Worm (Caenorhabditis elegans): ENCODE data around the gene R144.3.

Gene R144.3

DNA sequence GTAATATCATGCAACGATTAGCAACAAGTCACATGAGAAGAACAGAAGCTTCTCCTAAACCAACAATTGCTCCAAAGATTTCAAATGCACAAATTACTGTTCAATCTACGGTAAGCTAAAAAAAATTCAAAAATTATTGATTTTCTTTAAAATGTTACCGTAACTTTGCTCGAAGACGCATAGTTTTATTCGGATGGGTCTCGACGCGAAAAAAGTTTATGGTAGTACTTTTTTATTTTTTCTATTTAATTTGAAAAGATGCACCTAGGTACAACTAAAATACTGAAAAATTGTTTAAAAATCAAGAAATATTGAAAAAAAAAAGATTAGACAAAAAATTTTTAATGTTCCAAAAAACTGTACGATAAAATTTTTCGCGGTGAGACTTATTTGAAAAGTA lies 34.1 kb upstream of the R144.3 start:
- TF ChIP-seq sea-2 (GFP tag; optimal IDR thresholded peaks at IDR 0.05) (no peak), hmg-11 (tag; optimal IDR thresholded peaks at IDR 0.05) (no peak), nhr-43 (tag; optimal IDR thresholded peaks at IDR 0.05; ENCODE audit: poor library complexity, severe bottlenecking) (no peak)

DNA sequence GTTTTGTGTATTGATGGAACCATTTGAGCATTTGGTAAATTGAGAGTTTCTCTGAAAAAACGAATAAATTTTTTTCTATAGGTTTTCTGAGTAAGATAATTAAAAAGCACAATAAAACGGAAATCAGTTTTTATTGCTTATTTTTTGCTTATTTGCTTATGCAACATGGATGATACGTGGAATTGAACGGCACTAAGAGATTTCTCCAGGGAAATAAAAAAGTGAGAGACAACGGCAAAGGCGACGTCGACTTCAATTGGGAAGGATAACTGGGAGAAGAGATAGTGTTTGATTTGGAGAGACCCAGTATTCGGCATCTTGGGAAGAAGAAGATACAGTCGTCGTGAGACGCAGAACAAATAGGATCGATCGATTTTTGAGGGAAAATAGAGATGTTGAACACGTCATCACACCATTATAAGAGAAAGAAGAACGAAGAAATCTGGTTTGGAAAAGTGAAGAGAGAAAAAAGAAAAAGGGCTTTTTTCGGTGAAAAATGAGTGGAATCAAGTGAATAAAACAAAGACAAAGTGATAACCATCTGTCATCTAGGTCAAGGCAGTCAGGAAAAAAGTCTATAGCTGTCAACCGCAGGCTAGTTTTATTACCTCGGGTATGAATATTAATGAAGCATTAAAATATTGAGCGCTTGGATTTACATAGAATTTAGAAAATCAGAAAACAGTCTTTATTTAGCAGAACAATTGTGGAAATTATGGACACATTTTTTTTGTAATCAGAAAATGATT lies 23.5 kb upstream of the R144.3 start, which contains the start of gene tmem-131:
Gene tmem-131, minus strand, starts transcription at position 51 of the 749 bp plus-strand sequence.
- TF ChIP-seq nhr-67 (tag; optimal IDR thresholded peaks at IDR 0.05): no peak
- no peak for TF ChIP-seq nhr-76 (tag; optimal IDR thresholded peaks at IDR 0.05)
- no peak for TF ChIP-seq pqm-1 (tag; optimal IDR thresholded peaks at IDR 0.05)
- TF ChIP-seq R02D3.7 (tag; optimal IDR thresholded peaks at IDR 0.05): no peak
- peak; percentile 91 for TF ChIP-seq nhr-25 (tag; optimal IDR thresholded peaks at IDR 0.05)
- no peak for TF ChIP-seq jun-1 (tag; optimal IDR thresholded peaks at IDR 0.05)
- peak; percentile 36 for TF ChIP-seq nfya-1 (tag; optimal IDR thresholded peaks at IDR 0.05; ENCODE audit: insufficient read depth)
- no peak for TF ChIP-seq lin-39 (tag; optimal IDR thresholded peaks at IDR 0.05)
- TF ChIP-seq fkh-2 (tag; optimal IDR thresholded peaks at IDR 0.05): no peak
- TF ChIP-seq ama-1 (optimal IDR thresholded peaks at IDR 0.05): no peak
- TF ChIP-seq nhr-23 (tag; optimal IDR thresholded peaks at IDR 0.05): peak; percentile 83
- TF ChIP-seq unc-62 (GFP tag; optimal IDR thresholded peaks at IDR 0.05): no peak
- TF ChIP-seq ceh-28 (tag; optimal IDR thresholded peaks at IDR 0.05): peak; percentile 79

DNA sequence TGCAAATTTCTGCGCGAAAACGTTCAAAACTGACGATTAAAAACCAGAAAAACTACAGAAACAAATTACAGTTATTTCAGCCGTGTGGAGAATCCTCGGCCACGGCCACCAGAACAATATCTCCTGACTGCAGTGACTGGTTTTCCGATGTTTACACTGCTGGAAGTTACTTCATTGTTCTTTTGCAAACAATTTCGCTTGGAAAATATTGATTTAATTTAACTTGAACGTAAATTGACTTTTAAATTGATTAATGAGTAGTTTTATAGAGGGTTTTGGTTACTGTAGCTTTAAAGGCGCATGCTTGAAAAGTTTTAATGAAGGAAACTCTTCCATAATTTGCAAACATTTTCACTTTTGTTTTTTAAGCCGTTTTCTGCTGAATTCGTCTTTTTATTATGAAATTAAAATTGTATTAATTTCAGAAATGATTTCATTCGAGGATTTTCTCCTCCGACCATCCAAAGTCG lies 22.8 kb upstream of the R144.3 start, which contains the start of gene smcr-8:
Gene smcr-8, plus strand, starts transcription at position 420 of the 470 bp plus-strand sequence.
- TF ChIP-seq nfya-1 (tag; optimal IDR thresholded peaks at IDR 0.05; ENCODE audit: insufficient read depth): peak; percentile 5
- TF ChIP-seq snpc-4 (tag; optimal IDR thresholded peaks at IDR 0.05): peak; percentile 2
- TF ChIP-seq pqm-1 (tag; optimal IDR thresholded peaks at IDR 0.05): no peak
- no peak for TF ChIP-seq egl-5 (tag; optimal IDR thresholded peaks at IDR 0.05)

DNA sequence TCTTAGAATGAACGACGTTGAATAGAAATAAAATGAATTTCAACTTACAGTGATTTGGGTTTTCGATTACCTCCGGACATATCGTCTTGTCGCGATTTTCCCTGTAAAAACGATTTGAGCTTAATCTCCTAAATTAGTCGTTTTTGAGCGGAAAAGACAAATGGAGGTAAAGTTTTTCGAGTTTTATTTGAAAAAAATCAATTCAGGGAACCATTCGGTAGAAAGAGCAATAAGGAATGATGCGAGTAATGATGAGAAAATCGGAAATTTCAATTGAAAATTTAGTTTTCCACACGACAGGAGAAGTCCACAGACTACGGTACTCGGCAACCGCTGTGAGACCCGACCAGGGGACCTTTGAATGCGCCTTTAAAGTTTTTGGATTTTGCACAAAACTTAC lies 19.6 kb upstream of the R144.3 start, which contains the start of gene R144.10:
Gene R144.10, minus strand, starts transcription at position 101 of the 400 bp plus-strand sequence.
- TF ChIP-seq nhr-76 (tag; optimal IDR thresholded peaks at IDR 0.05): no peak
- no peak for TF ChIP-seq mml-1 (tag; optimal IDR thresholded peaks at IDR 0.05)
- no peak for TF ChIP-seq egl-27 (tag; optimal IDR thresholded peaks at IDR 0.05)
- TF ChIP-seq jun-1 (tag; optimal IDR thresholded peaks at IDR 0.05): no peak
- TF ChIP-seq elt-1 (tag; optimal IDR thresholded peaks at IDR 0.05): no peak
- no peak for TF ChIP-seq nhr-23 (tag; optimal IDR thresholded peaks at IDR 0.05)
- TF ChIP-seq aly-2 (tag; optimal IDR thresholded peaks at IDR 0.05): no peak
- TF ChIP-seq nhr-12 (tag; optimal IDR thresholded peaks at IDR 0.05): no peak

DNA sequence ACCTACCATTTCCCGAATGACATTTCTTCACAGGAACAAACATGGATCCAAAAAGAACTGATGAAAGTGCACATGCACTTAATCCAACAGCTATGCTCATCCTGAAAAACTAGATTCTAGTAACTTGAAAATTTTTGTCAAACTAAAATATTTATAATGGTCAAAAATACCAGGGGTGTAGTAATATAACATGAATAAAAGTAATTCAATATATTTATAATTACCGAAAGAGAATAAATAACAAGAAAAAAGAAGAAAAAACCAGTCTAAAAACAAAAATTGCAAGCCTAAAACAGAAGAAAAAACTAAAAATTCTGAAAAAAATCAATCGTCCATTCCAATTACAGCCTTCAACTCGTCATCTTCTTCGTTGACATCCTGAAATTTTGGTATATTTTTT lies 17.2 kb upstream of the R144.3 start, which contains the start of gene R144.6:
Gene R144.6, minus strand, starts transcription at position 101 of the 400 bp plus-strand sequence.
- TF ChIP-seq egl-5 (tag; optimal IDR thresholded peaks at IDR 0.05) (no peak), ama-1 (optimal IDR thresholded peaks at IDR 0.05) (no peak), nfya-1 (tag; optimal IDR thresholded peaks at IDR 0.05; ENCODE audit: insufficient read depth) (no peak), elt-3 (tag; optimal IDR thresholded peaks at IDR 0.05) (no peak), sea-2 (GFP tag; optimal IDR thresholded peaks at IDR 0.05) (no peak), nhr-25 (tag; optimal IDR thresholded peaks at IDR 0.05) (no peak), ZK546.5 (tag; optimal IDR thresholded peaks at IDR 0.05) (no peak), nhr-67 (tag; optimal IDR thresholded peaks at IDR 0.05) (no peak), fkh-10 (GFP tag; optimal IDR thresholded peaks at IDR 0.05) (no peak), fkh-2 (tag; optimal IDR thresholded peaks at IDR 0.05) (no peak), ceh-16 (tag; optimal IDR thresholded peaks at IDR 0.05) (no peak), ztf-11 (tag; optimal IDR thresholded peaks at IDR 0.05) (no peak), pqm-1 (tag; optimal IDR thresholded peaks at IDR 0.05) (no peak), egl-27 (tag; optimal IDR thresholded peaks at IDR 0.05) (no peak), ceh-9 (tag; optimal IDR thresholded peaks at IDR 0.05) (no peak), skn-1 (tag; optimal IDR thresholded peaks at IDR 0.05) (no peak), nhr-43 (tag; optimal IDR thresholded peaks at IDR 0.05; ENCODE audit: poor library complexity, severe bottlenecking) (no peak), tbx-2 (tag; optimal IDR thresholded peaks at IDR 0.05) (no peak)
